Fruit fly (Drosophila melanogaster) whole organism, adult: Measurements from ENCODE around the gene CG14302.

Experiments
- CG11617 ChIP-seq: fragments of 200-800 bp; sonication (Bioruptor generic); optimal IDR thresholded peaks from 2 replicates; lab custom pipeline; 2017; ENCODE audit warnings: mild to moderate bottlenecking, missing biosample characterization, missing genetic modification reagents, missing genetic modification characterization
- CG12768 ChIP-seq: fragments of 200-800 bp; sonication (Bioruptor generic); optimal IDR thresholded peaks from 2 replicates; lab custom pipeline; 2017; ENCODE audit warnings: missing biosample characterization, missing genetic modification characterization, mild to moderate bottlenecking, moderate library complexity, missing genetic modification reagents
- CG14711 ChIP-seq: fragments of 200-800 bp; sonication (Bioruptor generic); optimal IDR thresholded peaks from 2 replicates; lab custom pipeline; 2018; ENCODE audit warnings: missing biosample characterization, mild to moderate bottlenecking, missing genetic modification characterization, moderate library complexity
- CG1620 ChIP-seq: fragments of 200-800 bp; sonication (Bioruptor generic); optimal IDR thresholded peaks from 2 replicates; lab custom pipeline; 2016; ENCODE audit warnings: missing biosample characterization, missing genetic modification characterization
- CG33017 ChIP-seq: fragments of 200-800 bp; sonication (Bioruptor generic); optimal IDR thresholded peaks from 2 replicates; lab custom pipeline; 2018; ENCODE audit warnings: missing biosample characterization, mild to moderate bottlenecking, missing genetic modification characterization, moderate library complexity
- CG5204 ChIP-seq: fragments of 200-800 bp; sonication (Bioruptor generic); optimal IDR thresholded peaks from 2 replicates; lab custom pipeline; 2016; ENCODE audit warnings: missing biosample characterization, missing genetic modification characterization
- CG7045 ChIP-seq: fragments of 200-800 bp; sonication (Bioruptor generic); optimal IDR thresholded peaks from 2 replicates; lab custom pipeline; 2017; ENCODE audit warnings: missing biosample characterization, mild to moderate bottlenecking, missing genetic modification characterization
- CG7101 ChIP-seq: fragments of 200-800 bp; sonication (Bioruptor generic); optimal IDR thresholded peaks from 2 replicates; lab custom pipeline; 2018; ENCODE audit warnings: missing biosample characterization, mild to moderate bottlenecking, missing genetic modification characterization, moderate library complexity
- Clk ChIP-seq: fragments of 200-800 bp; sonication (Bioruptor generic); optimal IDR thresholded peaks from 2 replicates; lab custom pipeline; 2017; ENCODE audit warnings: missing biosample characterization, missing genetic modification characterization
- Crg-1 ChIP-seq: fragments of 200-800 bp; sonication (Bioruptor generic); optimal IDR thresholded peaks from 2 replicates; lab custom pipeline; 2016; ENCODE audit warnings: missing biosample characterization, missing genetic modification characterization
- Hr96 ChIP-seq: fragments of 200-800 bp; sonication (Bioruptor generic); optimal IDR thresholded peaks from 2 replicates; lab custom pipeline; 2016; ENCODE audit warnings: missing biosample characterization, missing genetic modification characterization
- Mnt ChIP-seq: fragments of 200-800 bp; sonication (Bioruptor generic); optimal IDR thresholded peaks from 2 replicates; lab custom pipeline; 2016; ENCODE audit warnings: missing biosample characterization, mild to moderate bottlenecking, missing genetic modification characterization
- bab1 ChIP-seq: fragments of 200-800 bp; sonication (Bioruptor generic); optimal IDR thresholded peaks from 3 replicates; lab custom pipeline; 2019; ENCODE audit warnings: missing biosample characterization, mild to moderate bottlenecking, missing genetic modification characterization, moderate library complexity
- cic ChIP-seq: fragments of 200-800 bp; sonication (Bioruptor generic); optimal IDR thresholded peaks from 2 replicates; lab custom pipeline; 2017; ENCODE audit warnings: missing biosample characterization, mild to moderate bottlenecking, missing genetic modification characterization, moderate library complexity
- cnc ChIP-seq, 2 experiments: fragments of >200 bp; optimal IDR thresholded peaks; 2 replicates each; lab custom pipeline; 2017
- kay ChIP-seq: fragments of 200-800 bp; sonication (Bioruptor generic); peaks from one replicate; lab custom pipeline; 2016; ENCODE audit warnings: missing biosample characterization, missing genetic modification characterization, borderline replicate concordance
- ovo ChIP-seq: fragments of 200-800 bp; sonication (Bioruptor generic); optimal IDR thresholded peaks from 2 replicates; lab custom pipeline; 2016; ENCODE audit warnings: missing biosample characterization, missing genetic modification characterization
- pad ChIP-seq: fragments of 200-800 bp; sonication (Bioruptor generic); optimal IDR thresholded peaks from 3 replicates; lab custom pipeline; 2017; ENCODE audit warnings: missing biosample characterization, missing genetic modification characterization, mild to moderate bottlenecking, moderate library complexity, missing genetic modification reagents
- tj ChIP-seq: fragments of 200-800 bp; sonication (Bioruptor generic); optimal IDR thresholded peaks from 3 replicates; lab custom pipeline; 2017; ENCODE audit warnings: missing biosample characterization, mild to moderate bottlenecking, missing genetic modification characterization, moderate library complexity
- toe ChIP-seq: fragments of 200-800 bp; sonication (Bioruptor generic); optimal IDR thresholded peaks from 2 replicates; lab custom pipeline; 2016; ENCODE audit warnings: missing biosample characterization, missing genetic modification characterization

CG14302 gene

DNA sequence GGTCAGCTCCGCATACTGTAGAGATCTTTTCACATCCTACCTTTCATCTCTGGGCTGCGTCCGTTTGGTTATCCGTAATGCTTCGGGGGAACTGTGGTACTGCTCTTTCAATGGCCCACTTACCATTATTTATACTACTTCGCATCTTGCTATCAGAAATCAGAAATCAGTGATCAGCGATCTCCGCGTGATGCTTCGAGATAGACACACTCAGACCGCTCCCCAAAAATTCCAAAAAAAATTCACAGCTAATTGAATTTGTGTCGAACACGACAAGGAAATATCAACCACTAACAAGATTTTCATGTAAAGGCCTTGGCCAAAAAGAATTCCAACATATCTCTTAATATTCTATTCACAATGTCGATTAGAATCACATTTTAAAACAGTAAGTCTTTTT lies 4.1 kb upstream of the CG14302 start, which contains the start of gene CG7715:
Gene CG7715, minus strand, starts transcription at position 101 of the 400 bp plus-strand sequence.
- no peak for TF ChIP-seq Clk

DNA sequence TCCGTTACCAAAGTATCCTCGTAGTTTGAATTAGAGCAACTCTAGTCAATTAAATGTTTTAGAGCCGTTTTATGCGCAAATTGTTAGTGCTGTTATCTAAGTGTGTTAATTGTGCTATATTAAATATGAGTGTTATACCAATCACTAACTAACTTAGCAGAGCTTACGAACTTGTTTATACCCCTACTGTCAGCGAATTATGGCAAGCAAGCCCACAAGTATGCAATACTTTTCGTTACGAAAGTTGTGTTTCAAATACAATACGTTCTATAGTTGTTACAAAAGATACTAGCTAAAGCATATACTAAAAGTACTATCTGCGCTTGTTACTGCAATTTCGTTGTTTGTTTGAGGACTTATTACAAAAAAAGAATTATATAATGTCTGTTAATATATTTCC lies 1.2 kb upstream of the CG14302 start:
- TF ChIP-seq pad (GFP tag; lab: Kevin White, UChicago) (peak; percentile 91), CG7101 (tag; lab: Kevin White, UChicago) (no peak)

DNA sequence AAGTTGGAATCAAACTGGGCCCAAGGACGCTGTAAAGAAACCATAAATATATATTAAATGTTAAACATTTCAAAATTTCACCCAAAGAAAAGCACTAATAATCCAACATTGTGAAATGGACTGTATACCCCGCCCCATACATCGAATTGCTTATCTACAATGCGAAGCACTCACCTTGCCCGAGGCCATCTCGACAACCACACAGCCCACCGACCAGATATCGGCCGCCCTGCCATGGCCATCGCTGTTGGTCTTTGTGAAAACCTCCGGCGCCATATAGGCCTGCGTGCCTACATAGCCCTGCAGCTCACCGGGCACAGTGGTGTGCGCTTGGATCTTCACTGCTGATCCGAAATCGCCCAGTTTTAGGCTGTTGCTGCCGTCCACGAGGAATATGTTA lies 1.1 kb downstream of the CG14302 start:
- TF ChIP-seq CG7045 (GFP tag; lab: Kevin White, UChicago) (no peak), kay (GFP tag; lab: Kevin White, UChicago) (no peak), CG14711 (tag; lab: Kevin White, UChicago) (no peak)

DNA sequence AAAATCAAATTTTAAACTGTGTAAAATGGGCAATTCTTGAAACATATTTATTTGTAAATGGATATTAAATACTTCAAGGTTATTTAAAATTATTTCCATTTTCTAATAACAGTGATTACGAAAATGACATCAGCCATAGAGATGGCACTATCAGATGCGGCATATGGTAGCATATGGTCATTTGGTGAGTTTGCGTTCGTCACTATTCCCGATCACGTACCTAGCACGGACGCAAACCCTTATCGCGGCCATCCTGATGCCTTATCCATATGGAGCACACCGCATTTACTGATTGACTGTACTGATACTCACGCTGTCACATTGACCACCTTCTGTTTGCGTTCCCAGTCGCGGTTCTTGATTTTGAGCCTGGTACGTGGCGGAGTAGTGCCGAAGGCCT lies 5.6 kb downstream of the CG14302 start:
- TF ChIP-seq Mnt (GFP tag; lab: Kevin White, UChicago): no peak
- no peak for TF ChIP-seq CG7101 (tag; lab: Kevin White, UChicago)
- no peak for TF ChIP-seq kay (GFP tag; lab: Kevin White, UChicago)
- TF ChIP-seq Clk: no peak
- TF ChIP-seq tj (GFP tag; lab: Kevin White, UChicago): no peak
- TF ChIP-seq CG11617 (GFP tag; lab: Kevin White, UChicago): no peak

DNA sequence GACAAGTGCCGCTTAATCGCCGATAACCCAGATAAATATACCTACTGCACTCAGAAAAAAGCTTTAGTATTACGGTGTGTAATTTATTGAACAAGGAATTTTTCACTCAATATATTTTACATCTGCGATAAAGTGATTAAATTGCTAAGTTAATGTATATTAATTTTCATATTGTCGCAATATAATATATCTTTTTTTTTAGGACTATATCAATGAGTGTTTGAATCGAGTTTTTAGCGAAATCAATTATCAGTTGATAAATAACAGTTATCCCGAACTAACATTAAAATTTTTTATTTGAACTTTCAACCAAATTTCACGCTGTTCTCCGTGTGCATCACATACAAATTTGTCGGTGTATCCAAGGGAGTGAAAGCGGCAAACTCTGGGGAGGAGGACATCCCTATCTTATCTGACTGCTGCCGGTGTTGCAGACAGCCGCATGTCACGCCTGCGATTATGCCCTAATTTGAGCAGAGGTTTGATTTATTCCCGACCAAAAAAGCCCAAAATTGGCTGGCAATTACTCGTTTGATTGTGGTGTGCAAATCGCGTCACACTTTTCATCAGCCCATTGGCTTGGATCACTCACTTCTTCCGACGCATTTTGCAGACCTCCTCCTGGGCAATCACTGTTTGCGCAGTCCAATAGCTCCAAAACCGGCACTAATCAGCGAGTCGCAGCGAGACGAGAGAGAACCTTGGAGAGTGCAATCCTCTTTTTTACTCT lies 6.4 kb downstream of the CG14302 start:
- TF ChIP-seq Clk (no peak), Crg-1 (GFP tag; lab: Kevin White, UChicago) (no peak), bab1 (GFP tag; lab: Kevin White, UChicago) (no peak), CG14711 (tag; lab: Kevin White, UChicago) (no peak), CG7101 (tag; lab: Kevin White, UChicago) (no peak), ovo (no peak), cnc (optimal IDR thresholded peaks at IDR 0.05; lab: Kevin White, UChicago) (no peak), CG5204 (GFP tag; lab: Kevin White, UChicago) (no peak), CG7045 (GFP tag; lab: Kevin White, UChicago) (no peak), CG1620 (GFP tag; lab: Kevin White, UChicago) (no peak), CG11617 (GFP tag; lab: Kevin White, UChicago) (no peak), cic (GFP tag; lab: Kevin White, UChicago) (no peak), toe (no peak), Hr96 (GFP tag; lab: Kevin White, UChicago) (no peak), tj (GFP tag; lab: Kevin White, UChicago) (no peak), CG33017 (tag; lab: Kevin White, UChicago) (no peak), CG12768 (no peak), pad (GFP tag; lab: Kevin White, UChicago) (no peak)

DNA sequence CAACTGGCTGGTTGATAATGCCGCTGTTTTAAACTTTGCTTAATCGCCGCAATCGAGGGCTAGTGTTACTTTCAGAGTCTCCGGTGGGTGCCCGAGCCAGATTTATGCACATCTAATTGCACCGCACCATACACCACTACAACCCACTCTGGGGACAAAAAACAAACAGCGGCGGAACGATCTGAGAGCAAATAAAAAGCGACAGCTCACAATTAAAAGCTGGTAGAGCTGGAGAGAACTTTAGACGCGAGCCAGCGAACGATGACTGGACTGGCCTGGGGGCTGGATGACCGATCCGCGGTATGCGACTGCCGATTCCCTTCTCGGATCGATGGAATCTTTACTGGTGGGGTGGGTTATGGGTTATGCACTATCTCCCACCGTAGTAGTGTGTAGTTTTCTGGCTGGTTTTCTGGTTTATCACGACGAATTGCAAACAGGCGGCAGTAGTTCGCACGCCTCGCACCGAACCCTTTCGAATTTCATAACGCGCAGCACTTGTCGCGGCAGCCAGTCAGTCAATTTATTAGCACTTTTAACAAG lies 7.0 kb downstream of the CG14302 start:
- TF ChIP-seq Hr96 (GFP tag; lab: Kevin White, UChicago) (no peak), CG11617 (GFP tag; lab: Kevin White, UChicago) (no peak), tj (GFP tag; lab: Kevin White, UChicago) (no peak), Mnt (GFP tag; lab: Kevin White, UChicago) (no peak), CG5204 (GFP tag; lab: Kevin White, UChicago) (no peak), cnc (optimal IDR thresholded peaks at IDR 0.05; lab: Kevin White, UChicago) (no peak), bab1 (GFP tag; lab: Kevin White, UChicago) (no peak), CG12768 (peak; percentile 85), cic (GFP tag; lab: Kevin White, UChicago) (peak; percentile 62), ovo (no peak), CG7045 (GFP tag; lab: Kevin White, UChicago) (no peak), toe (no peak), Clk (no peak), CG1620 (GFP tag; lab: Kevin White, UChicago) (no peak), CG14711 (tag; lab: Kevin White, UChicago) (no peak), pad (GFP tag; lab: Kevin White, UChicago) (no peak), Crg-1 (GFP tag; lab: Kevin White, UChicago) (no peak), CG33017 (tag; lab: Kevin White, UChicago) (no peak), CG7101 (tag; lab: Kevin White, UChicago) (no peak), kay (GFP tag; lab: Kevin White, UChicago) (peak; percentile 90)
